Fruit fly (Drosophila melanogaster): ENCODE data around the gene ND-ACP.
A peak's percentile ranks its signal among the peaks of the same experiment; 100 is the strongest.

Gene ND-ACP

DNA sequence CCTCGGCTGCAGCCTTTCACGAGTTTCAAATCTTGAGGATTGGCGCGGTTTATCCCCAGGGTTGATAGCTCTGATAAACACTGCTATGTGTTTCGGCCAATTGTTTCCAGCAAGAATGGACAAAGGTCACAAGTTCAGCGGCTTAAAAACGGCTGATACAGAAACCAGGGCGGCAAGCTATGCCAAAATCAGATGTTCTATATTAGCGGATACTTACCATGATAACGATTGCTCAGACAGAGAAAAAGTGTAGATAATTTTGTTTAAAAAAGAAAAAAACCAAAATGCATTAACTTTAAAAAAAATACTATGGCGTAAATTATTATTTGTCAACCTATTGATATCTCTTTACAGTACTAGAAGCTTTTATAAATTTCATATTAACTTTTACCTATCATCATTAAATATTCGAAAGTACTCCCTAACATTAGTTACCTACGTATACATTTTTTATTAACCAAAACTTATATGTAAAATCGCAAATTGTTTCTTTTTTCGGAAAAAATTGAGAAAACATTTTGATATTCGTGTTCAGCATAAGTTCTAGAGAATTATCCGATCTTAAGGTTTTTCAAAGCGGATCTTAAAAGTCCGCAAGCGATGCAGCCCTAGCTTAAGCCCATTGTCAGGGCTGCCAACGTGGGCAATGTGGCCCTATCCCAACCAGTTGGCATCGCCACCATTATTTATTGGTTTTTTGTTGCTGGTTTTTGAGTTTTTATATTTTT lies 16.5 kb upstream of the ND-ACP start, which contains the start of the genes sturkopf and Herc4 (continued):
- TF ChIP-seq CG2116 (GFP tag; optimal IDR thresholded peaks at IDR 0.05) = peak; percentile 60
- peak; percentile 60; the same call in 1 of the 2 replicates for TF ChIP-seq esg (GFP tag; conservative IDR thresholded peaks at IDR 0.05)
- peak; percentile 8 for TF ChIP-seq Six4 (GFP tag; optimal IDR thresholded peaks at IDR 0.05)
- TF ChIP-seq tap (tag; optimal IDR thresholded peaks at IDR 0.05) = peak; percentile 36
- no peak for TF ChIP-seq usp (GFP tag; optimal IDR thresholded peaks at IDR 0.05)
- TF ChIP-seq CG30403 (GFP tag; optimal IDR thresholded peaks at IDR 0.05) = peak; percentile 94
- TF ChIP-seq CG12942 (GFP tag; optimal IDR thresholded peaks at IDR 0.05) = peak; percentile 60
- TF ChIP-seq stwl (tag; optimal IDR thresholded peaks at IDR 0.05) = peak; percentile 65
- no peak for TF ChIP-seq tio (GFP tag; optimal IDR thresholded peaks at IDR 0.05)
- TF ChIP-seq nerfin-2 (GFP tag; IDR thresholded peaks at IDR 0.05; ENCODE audit: partially characterized antibody) = no peak
- no peak for TF ChIP-seq hb (GFP tag; IDR thresholded peaks at IDR 0.05; ENCODE audit: partially characterized antibody)
- peak; percentile 65 for TF ChIP-seq Mad (GFP tag; optimal IDR thresholded peaks at IDR 0.05)
- peak; percentile 73 for TF ChIP-seq Bteb2 (GFP tag; optimal IDR thresholded peaks at IDR 0.05)
- no peak for TF ChIP-seq CG5180 (GFP tag; optimal IDR thresholded peaks at IDR 0.05)
- TF ChIP-seq dpn (GFP tag; optimal IDR thresholded peaks at IDR 0.05) = peak; percentile 70 to 90
- TF ChIP-seq sqz (GFP tag; optimal IDR thresholded peaks at IDR 0.05) = no peak
- peak; percentile 54 for TF ChIP-seq NC2β (GFP tag; optimal IDR thresholded peaks at IDR 0.05)
- TF ChIP-seq pan (optimal IDR thresholded peaks at IDR 0.05) = no peak
- peak in 1 of 2 experiments; percentile 53 for TF ChIP-seq pan (GFP tag; optimal IDR thresholded peaks at IDR 0.05 in 1 of 2, IDR thresholded peaks at IDR 0.05 in 1 of 2)
- peak; percentile 67 for TF ChIP-seq schlank (tag; optimal IDR thresholded peaks at IDR 0.05)
- TF ChIP-seq trh (GFP tag; optimal IDR thresholded peaks at IDR 0.05) = peak; percentile 48
- peak; percentile 59 for TF ChIP-seq CG1233 (GFP tag; optimal IDR thresholded peaks at IDR 0.05)
- TF ChIP-seq CG31441 (GFP tag; IDR thresholded peaks at IDR 0.05) = no peak; the same call in 1 of the 2 replicates
- peak; percentile 79 for TF ChIP-seq Meics (GFP tag; optimal IDR thresholded peaks at IDR 0.05)
- TF ChIP-seq CG8290 (GFP tag; optimal IDR thresholded peaks at IDR 0.05) = peak; percentile 84
- TF ChIP-seq CG8290 (tag; optimal IDR thresholded peaks at IDR 0.05) = peak in 1 of 2 experiments; percentile 16
- peak; percentile 77 for TF ChIP-seq kay (GFP tag; optimal IDR thresholded peaks at IDR 0.05)
- TF ChIP-seq CG2712 (tag; optimal IDR thresholded peaks at IDR 0.05) = peak; percentile 73
- TF ChIP-seq CG7556 (GFP tag; optimal IDR thresholded peaks at IDR 0.05) = peak; percentile 92
- peak; percentile 80 for TF ChIP-seq lilli (GFP tag; optimal IDR thresholded peaks at IDR 0.05)
- TF ChIP-seq CG34224 (GFP tag; IDR thresholded peaks at IDR 0.05; ENCODE audit: partially characterized antibody) = no peak
- TF ChIP-seq zen (tag; optimal IDR thresholded peaks at IDR 0.05) = no peak
- no peak for TF ChIP-seq CG3995 (GFP tag; optimal IDR thresholded peaks at IDR 0.05)
- TF ChIP-seq CG18011 (GFP tag; optimal IDR thresholded peaks at IDR 0.05) = peak; percentile 57
- TF ChIP-seq dmrt99B (tag; optimal IDR thresholded peaks at IDR 0.05) = no peak
- TF ChIP-seq CG16863 (GFP tag; optimal IDR thresholded peaks at IDR 0.05) = peak; percentile 73
- TF ChIP-seq Mes4 (GFP tag; optimal IDR thresholded peaks at IDR 0.05) = peak; percentile 48
- peak; percentile 34 for TF ChIP-seq mirr (GFP tag; optimal IDR thresholded peaks at IDR 0.05)
- 0 out of 3 replicates have a peak, but pooled peaks have one; percentile 23 for TF ChIP-seq CG11560 (tag; IDR thresholded peaks at IDR 0.05)
- peak; percentile 76 for TF ChIP-seq fu2 (GFP tag; optimal IDR thresholded peaks at IDR 0.05)
- no peak for TF ChIP-seq CG8478 (optimal IDR thresholded peaks at IDR 0.05)
- peak; percentile 98 for TF ChIP-seq trem (tag; optimal IDR thresholded peaks at IDR 0.05)
- no peak for TF ChIP-seq dimm (GFP tag; IDR thresholded peaks at IDR 0.05)
- no peak for TF ChIP-seq CG4404 (GFP tag; IDR thresholded peaks at IDR 0.05)
- peak; percentile 29 for TF ChIP-seq CG12219 (GFP tag; optimal IDR thresholded peaks at IDR 0.05)
- peak; percentile 46 for TF ChIP-seq H2.0 (GFP tag; IDR thresholded peaks at IDR 0.05)
- no peak for TF ChIP-seq CG31224 (GFP tag; IDR thresholded peaks at IDR 0.05)
- TF ChIP-seq gsb (GFP tag; IDR thresholded peaks at IDR 0.05) = peak; percentile 39; the same call in 1 of the 2 replicates
- TF ChIP-seq Gsc (GFP tag; IDR thresholded peaks at IDR 0.05) = no peak
- peak; percentile 23 for TF ChIP-seq nom (GFP tag; optimal IDR thresholded peaks at IDR 0.05)
- peak; percentile 84 for TF ChIP-seq jumu (GFP tag; optimal IDR thresholded peaks at IDR 0.05)
